Fruit fly (Drosophila melanogaster) S2 (cell line): ENCODE measurements around the gene CG5653.

Experiments used
- CG8478 ChIP-seq: fragments of >200 bp; optimal IDR thresholded peaks from 2 replicates; lab custom pipeline; 2018
- CTCF ChIP-seq, 2 experiments: fragments of >200 bp; optimal IDR thresholded peaks; 2 replicates each; lab custom pipeline; 2018

The CG5653 gene

dm6 chr3L:8985132-8985847 is 19.1 kb upstream of the CG5653 start:
- TF ChIP-seq CTCF (optimal IDR thresholded peaks at IDR 0.05; lab: Kevin White, UChicago) = no peak
- no peak for TF ChIP-seq CG8478 (lab: Kevin White, UChicago)

DNA sequence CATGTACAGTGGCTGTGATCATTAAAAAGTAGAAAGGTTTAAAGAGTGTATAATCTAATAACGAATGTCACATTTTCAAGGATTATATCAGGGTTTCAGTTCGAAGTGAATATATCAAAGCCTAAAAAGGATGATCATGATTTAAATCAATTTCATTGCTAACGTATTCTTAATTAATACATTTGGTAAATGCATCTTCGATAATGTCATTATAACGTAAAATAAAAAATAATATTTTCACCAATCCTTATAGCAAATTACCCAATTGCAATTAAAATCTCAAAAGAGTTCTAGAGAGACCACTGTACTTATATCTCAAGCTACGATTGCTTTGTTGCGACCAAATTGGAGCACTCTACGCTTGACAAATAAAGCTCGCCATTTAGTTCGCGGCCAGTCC is 15.9 kb upstream of the CG5653 start:
- TF ChIP-seq CTCF (optimal IDR thresholded peaks at IDR 0.05; lab: Kevin White, UChicago) = no peak
- TF ChIP-seq CG8478 (lab: Kevin White, UChicago) = no peak

DNA sequence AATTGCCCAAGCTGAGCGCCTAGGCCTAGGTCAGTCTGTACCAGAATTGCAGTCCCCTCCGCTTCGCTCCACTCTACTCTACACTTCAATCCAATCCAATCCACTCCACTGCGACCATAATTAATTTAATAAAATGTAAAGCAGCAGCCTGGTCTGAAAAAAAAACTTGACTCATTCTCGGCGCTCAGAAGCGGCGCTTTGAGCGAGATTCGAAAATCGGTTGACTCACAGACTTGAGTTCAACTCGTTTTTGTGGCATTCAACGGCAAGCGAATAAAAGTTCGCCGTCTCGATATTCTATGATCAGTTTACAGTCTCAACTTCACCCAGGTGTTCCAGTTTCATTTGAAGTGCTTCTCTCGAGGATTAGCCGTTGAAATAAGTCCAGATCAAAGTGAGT is 15.3 kb upstream of the CG5653 start, which contains the start of gene CG13314:
CG13314 (plus strand) TSS at position 301 of the 400 bp plus-strand sequence.
- no peak for TF ChIP-seq CG8478 (lab: Kevin White, UChicago)
- TF ChIP-seq CTCF (optimal IDR thresholded peaks at IDR 0.05; lab: Kevin White, UChicago) = no peak

DNA sequence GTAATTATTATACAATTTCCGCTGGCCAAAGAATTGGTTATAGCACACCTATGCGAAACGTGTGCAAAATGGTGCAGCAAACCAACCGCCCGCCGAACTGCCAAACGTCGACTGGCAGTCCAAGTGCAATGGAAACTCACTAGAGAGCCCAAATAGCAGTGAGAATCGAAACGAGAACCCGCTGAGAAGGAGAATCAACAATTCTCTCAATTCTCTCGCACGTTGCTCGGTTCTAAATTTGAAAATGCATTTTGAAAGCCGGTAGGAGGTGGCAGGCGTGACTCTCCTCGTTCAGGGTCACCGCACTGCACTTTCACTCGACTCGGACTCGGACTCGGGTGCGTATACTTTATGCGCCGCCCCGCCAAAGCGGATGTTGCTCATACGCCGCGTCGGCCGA is 13.6 kb upstream of the CG5653 start, which contains the start of gene CG5644:
CG5644 (minus strand) TSS at position 101 of the 400 bp plus-strand sequence.
- TF ChIP-seq CTCF (optimal IDR thresholded peaks at IDR 0.05; lab: Kevin White, UChicago) (no peak), CG8478 (lab: Kevin White, UChicago) (no peak)

- TF ChIP-seq CTCF (optimal IDR thresholded peaks at IDR 0.05; lab: Kevin White, UChicago) (no peak), CG8478 (lab: Kevin White, UChicago) (no peak)
Measured at dm6 chr3L:8978678-8979413, 12.7 kb upstream of the CG5653 start.

DNA sequence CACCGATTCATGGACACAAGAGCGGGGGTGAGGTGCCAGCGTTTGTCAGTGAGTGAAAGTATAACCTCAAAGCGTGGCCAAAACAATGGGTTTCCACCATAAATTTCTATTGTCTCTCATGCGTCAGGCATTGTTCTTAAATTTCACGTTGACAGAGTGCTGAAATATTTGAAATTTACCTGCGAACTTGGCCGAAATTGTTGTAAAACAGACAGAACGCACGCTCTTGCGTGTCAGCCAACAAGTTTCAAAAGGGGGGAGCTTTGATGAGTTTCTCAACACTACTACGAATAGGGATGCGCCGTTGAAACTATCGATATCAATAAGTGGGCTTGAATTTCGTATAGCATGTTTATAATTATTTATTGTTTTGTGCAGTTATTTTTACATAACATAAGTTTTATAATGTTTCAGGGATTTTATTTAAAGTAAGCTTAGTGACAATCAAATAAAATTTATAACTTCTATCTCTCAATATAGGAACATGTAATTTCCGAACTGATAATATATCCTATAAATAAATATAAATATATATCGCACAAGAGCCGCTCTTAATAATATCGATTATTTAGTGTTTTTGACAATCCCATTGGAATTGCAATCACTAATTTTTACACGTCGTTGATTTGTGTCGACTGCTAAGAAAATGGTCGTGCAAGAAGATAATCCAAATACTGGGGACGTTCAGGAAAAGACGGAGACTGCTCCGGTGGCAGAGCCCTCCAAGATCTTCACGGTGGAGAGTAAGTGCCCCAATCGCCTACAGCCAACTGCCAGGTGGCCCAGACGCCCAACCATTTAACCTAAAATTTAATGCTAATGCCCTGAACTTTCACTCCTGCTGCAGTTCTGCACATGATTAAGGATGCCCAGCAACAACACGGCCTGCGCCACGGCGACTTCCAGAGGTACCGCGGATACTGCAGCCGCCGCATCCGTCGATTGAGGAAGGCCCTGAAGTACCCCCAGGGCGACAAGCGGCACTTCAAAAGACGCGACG is 8.6 kb upstream of the CG5653 start, which contains the start of the genes pix and Srp68:
pix (minus strand) TSS at position 288 of the 1,000 bp plus-strand sequence.
Srp68 (plus strand) TSS at position 569 of the 1,000 bp plus-strand sequence.
- TF ChIP-seq CTCF (optimal IDR thresholded peaks at IDR 0.05; lab: Kevin White, UChicago) (no peak), CG8478 (lab: Kevin White, UChicago) (no peak)

- no peak for TF ChIP-seq CG8478 (lab: Kevin White, UChicago)
- TF ChIP-seq CTCF (optimal IDR thresholded peaks at IDR 0.05; lab: Kevin White, UChicago) = no peak
Measured at dm6 chr3L:8968437-8968836, 2.3 kb upstream of the CG5653 start, which contains the start of gene CG5026. Gene CG5026 (plus strand): TSS chr3L:8968528.

dm6 chr3L:8964458-8964857 is 1.7 kb downstream of the CG5653 start, which contains the start of gene ValRS-m:
Gene ValRS-m (minus strand): TSS chr3L:8964769.
- TF ChIP-seq CTCF (optimal IDR thresholded peaks at IDR 0.05; lab: Kevin White, UChicago) = no peak
- TF ChIP-seq CG8478 (lab: Kevin White, UChicago) = no peak

- no peak for TF ChIP-seq CG8478 (lab: Kevin White, UChicago)
- no peak for TF ChIP-seq CTCF (optimal IDR thresholded peaks at IDR 0.05; lab: Kevin White, UChicago)
Measured at dm6 chr3L:8958557-8958956, 7.6 kb downstream of the CG5653 start, which contains the start of gene CG13313. Gene CG13313 (plus strand): TSS chr3L:8958857.

DNA sequence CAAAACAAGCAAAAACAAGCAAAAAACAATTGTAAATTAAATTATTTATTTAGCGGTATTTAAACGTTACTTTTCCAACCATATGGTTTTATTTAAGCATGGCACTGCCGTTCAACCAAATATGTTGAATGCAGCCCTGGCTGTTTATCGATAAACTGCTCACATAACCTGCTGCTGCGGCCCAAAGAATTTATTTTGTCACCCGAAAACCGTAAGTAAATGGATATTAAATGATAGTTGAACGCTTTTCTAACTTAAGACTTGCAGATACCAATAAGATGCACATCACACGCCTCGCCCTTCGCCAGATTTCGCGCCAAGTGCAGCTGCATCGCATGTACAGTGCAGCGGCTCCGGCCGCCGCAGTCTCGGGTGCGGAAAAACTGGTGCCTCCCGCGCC is 9.5 kb downstream of the CG5653 start, which contains the start of gene mRpL12:
mRpL12 (plus strand) TSS at position 123 of the 400 bp plus-strand sequence.
- TF ChIP-seq CTCF (optimal IDR thresholded peaks at IDR 0.05; lab: Kevin White, UChicago) = no peak
- TF ChIP-seq CG8478 (lab: Kevin White, UChicago) = no peak

DNA sequence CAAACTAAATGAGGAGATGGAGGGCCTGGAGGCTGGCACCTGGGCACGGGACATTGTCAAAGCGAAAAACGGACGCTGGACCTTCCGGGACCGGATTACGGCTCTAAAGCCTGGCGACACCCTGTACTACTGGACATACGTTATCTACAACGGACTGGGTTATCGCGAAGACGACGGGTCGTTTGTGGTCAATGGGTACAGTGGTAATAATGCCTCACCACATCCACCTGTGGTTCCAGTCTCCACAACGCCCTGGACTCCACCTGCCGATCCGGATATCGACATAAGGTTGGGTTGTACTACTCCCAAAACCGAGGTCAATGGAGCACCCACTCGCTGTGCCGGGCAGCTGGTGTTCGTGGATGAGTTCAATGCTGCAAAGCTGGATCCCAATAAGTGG is 11.0 kb downstream of the CG5653 start:
- no peak for TF ChIP-seq CTCF (optimal IDR thresholded peaks at IDR 0.05; lab: Kevin White, UChicago)
- TF ChIP-seq CG8478 (lab: Kevin White, UChicago) = no peak

DNA sequence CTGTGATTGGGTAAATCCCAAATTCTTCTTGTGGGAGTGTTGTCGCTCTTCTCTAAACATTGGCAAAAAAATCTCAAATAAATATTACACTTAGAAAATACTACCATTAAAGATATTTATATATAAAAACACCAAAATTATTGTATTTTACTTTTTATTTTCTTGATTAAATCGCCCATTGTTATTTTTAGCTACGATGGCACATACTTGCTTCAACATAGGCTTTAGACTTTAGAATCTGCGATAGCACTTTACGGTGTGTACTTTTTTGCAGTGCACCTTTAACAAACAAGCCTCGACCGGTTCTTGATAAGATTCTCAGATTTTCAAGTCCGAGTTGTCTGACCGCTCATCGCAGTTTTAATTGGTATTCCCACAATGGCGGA is 11.5 kb downstream of the CG5653 start, which contains the start of gene GNBP3:
GNBP3 (plus strand) TSS at position 374 of the 386 bp plus-strand sequence.
- TF ChIP-seq CTCF (optimal IDR thresholded peaks at IDR 0.05; lab: Kevin White, UChicago) (no peak), CG8478 (lab: Kevin White, UChicago) (no peak)

- TF ChIP-seq CTCF (optimal IDR thresholded peaks at IDR 0.05; lab: Kevin White, UChicago) = no peak
Measured at dm6 chr3L:8953962-8954647, 12.1 kb downstream of the CG5653 start, which contains the start of the genes CG43783 and orb2. Gene CG43783 (minus strand): TSS chr3L:8954272. Gene orb2 (minus strand): TSS chr3L:8954463.
